Fruit fly (Drosophila melanogaster): ENCODE data around the gene spri.

Gene spri

DNA sequence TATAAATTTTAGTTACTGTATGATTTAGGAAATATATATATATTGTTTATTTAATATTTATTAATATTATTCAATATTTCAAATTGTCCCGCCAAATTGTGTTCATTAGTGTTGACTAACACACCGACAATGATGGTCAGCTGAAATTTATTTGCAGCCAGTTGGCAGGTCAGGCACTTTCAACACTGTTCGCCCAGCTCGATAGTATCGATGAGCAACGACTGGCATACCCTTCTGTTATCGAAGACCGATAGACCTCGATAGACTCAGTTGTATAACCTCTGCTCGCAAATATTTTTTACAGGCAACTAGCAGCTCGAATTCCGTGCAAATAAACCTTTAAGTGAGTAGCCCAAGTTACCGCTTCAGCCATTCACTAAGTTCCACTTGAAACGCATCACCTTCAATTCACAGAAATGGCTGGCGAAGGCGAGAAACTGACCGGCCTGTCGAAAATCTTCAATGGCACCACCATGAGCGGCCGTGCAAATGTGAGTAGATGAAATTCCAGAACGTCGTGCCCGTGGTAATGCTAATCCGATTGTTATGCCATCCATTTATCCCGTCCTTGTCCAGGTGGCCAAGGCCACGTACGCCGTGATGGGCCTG lies 124.6 kb downstream of the spri start, which contains the start of gene Neb-cGP (continued):
- TF ChIP-seq prd (optimal IDR thresholded peaks at IDR 0.05) (no peak), prd (GFP tag; IDR thresholded peaks at IDR 0.05) (peak; percentile 39; the same call in 1 of the 3 replicates), Stat92E (GFP tag; optimal IDR thresholded peaks at IDR 0.05) (peak in 1 of 3 experiments; percentile 45), CG6791 (GFP tag; IDR thresholded peaks at IDR 0.05; ENCODE audit: partially characterized antibody) (peak; percentile 94), CG2202 (tag; optimal IDR thresholded peaks at IDR 0.05) (peak; percentile 15), Dref (GFP tag; IDR thresholded peaks at IDR 0.05) (peak; percentile 98), exex (tag; optimal IDR thresholded peaks at IDR 0.05) (peak; percentile 18), cwo (GFP tag; optimal IDR thresholded peaks at IDR 0.05) (peak; percentile 6), Antp (GFP tag; optimal IDR thresholded peaks at IDR 0.05) (peak; percentile 62), unc-4 (GFP tag; IDR thresholded peaks at IDR 0.05; ENCODE audit: partially characterized antibody) (peak; percentile 96), fru (optimal IDR thresholded peaks at IDR 0.05) (no peak), CG1024 (GFP tag; IDR thresholded peaks at IDR 0.05) (no peak), insv (GFP tag; optimal IDR thresholded peaks at IDR 0.05) (peak in 1 of 2 experiments; percentile 59), mam (GFP tag; optimal IDR thresholded peaks at IDR 0.05) (peak; percentile 80), sqz (GFP tag; optimal IDR thresholded peaks at IDR 0.05) (peak; percentile 18), da (GFP tag; optimal IDR thresholded peaks at IDR 0.05) (no peak), CG1647 (GFP tag; optimal IDR thresholded peaks at IDR 0.05) (peak; percentile 60), H15 (GFP tag; IDR thresholded peaks at IDR 0.05) (no peak; the same call in 2 of the 3 replicates), vnd (GFP tag; IDR thresholded peaks at IDR 0.05; ENCODE audit: partially characterized antibody) (peak; percentile 87), CG2120 (GFP tag; optimal IDR thresholded peaks at IDR 0.05) (peak; percentile 84), ato (GFP tag; IDR thresholded peaks at IDR 0.05; ENCODE audit: partially characterized antibody) (peak; percentile 94), kah (GFP tag; optimal IDR thresholded peaks at IDR 0.05) (no peak), H2.0 (GFP tag; IDR thresholded peaks at IDR 0.05) (0 out of 2 replicates have a peak, but pooled peaks have one; percentile 17), D19B (GFP tag; optimal IDR thresholded peaks at IDR 0.05) (no peak), CG5245 (GFP tag; optimal IDR thresholded peaks at IDR 0.05) (peak; percentile 43), kay (GFP tag; optimal IDR thresholded peaks at IDR 0.05) (peak; percentile 19), Hmx (GFP tag; optimal IDR thresholded peaks at IDR 0.05) (no peak), Sin3A (optimal IDR thresholded peaks at IDR 0.05) (peak; percentile 31), vvl (GFP tag; IDR thresholded peaks at IDR 0.05) (peak; percentile 82), CG8765 (GFP tag; IDR thresholded peaks at IDR 0.05) (no peak), Doc3 (GFP tag; IDR thresholded peaks at IDR 0.05; ENCODE audit: partially characterized antibody) (peak; percentile 70; the same call in 2 of the 3 replicates), CG18764 (GFP tag; optimal IDR thresholded peaks at IDR 0.05) (peak; percentile 61), CG5180 (GFP tag; optimal IDR thresholded peaks at IDR 0.05) (no peak), phol (tag; optimal IDR thresholded peaks at IDR 0.05) (peak; percentile 56), C15 (GFP tag; IDR thresholded peaks at IDR 0.05) (no peak), Mrtf (GFP tag; IDR thresholded peaks at IDR 0.05) (no peak), gsb-n (tag; optimal IDR thresholded peaks at IDR 0.05) (peak; percentile 28), CG4820 (GFP tag; optimal IDR thresholded peaks at IDR 0.05) (peak; percentile 34), MBD-R2 (GFP tag; IDR thresholded peaks at IDR 0.05) (peak; percentile 77), Lhr (GFP tag; optimal IDR thresholded peaks at IDR 0.05) (peak; percentile 75), CG10267 (tag; optimal IDR thresholded peaks at IDR 0.05) (peak; percentile 99), Six4 (GFP tag; optimal IDR thresholded peaks at IDR 0.05) (peak; percentile 38), CG3847 (GFP tag; IDR thresholded peaks at IDR 0.05) (peak; percentile 95), gce (GFP tag; IDR thresholded peaks at IDR 0.05) (no peak), Hmr (GFP tag; optimal IDR thresholded peaks at IDR 0.05) (peak; percentile 79), corto (GFP tag; optimal IDR thresholded peaks at IDR 0.05) (no peak), CG7786 (GFP tag; optimal IDR thresholded peaks at IDR 0.05) (peak; percentile 69), Bteb2 (GFP tag; optimal IDR thresholded peaks at IDR 0.05) (peak; percentile 1), Kr (GFP tag; optimal IDR thresholded peaks at IDR 0.05) (no peak), sisA (GFP tag; IDR thresholded peaks at IDR 0.05) (peak; percentile 45; the same call in 1 of the 2 replicates)

All from whole organism, embryonic.